Worm (Caenorhabditis elegans) whole organism, late embryonic: ENCODE measurements around the gene B0238.9.

Source experiments
- C08G9.2 ChIP-seq: sonication (generic microtip); optimal IDR thresholded peaks from 2 replicates; lab custom pipeline; 2016; ENCODE audit warnings: mild to moderate bottlenecking, missing genetic modification characterization, moderate library complexity, missing compliant biosample characterization
- C38D4.7 ChIP-seq: fragments of 200-800 bp; sonication (Bioruptor generic); optimal IDR thresholded peaks from 2 replicates; lab custom pipeline; 2018; ENCODE audit warnings: mild to moderate bottlenecking, missing genetic modification characterization, moderate library complexity, missing compliant biosample characterization
- T23F11.4 ChIP-seq: fragments of 200-800 bp; sonication (Bioruptor generic); optimal IDR thresholded peaks from 2 replicates; lab custom pipeline; 2018; ENCODE audit warnings: mild to moderate bottlenecking, missing genetic modification characterization, missing compliant biosample characterization
- Y22D7AL.16 ChIP-seq: sonication (generic microtip); optimal IDR thresholded peaks from 2 replicates; lab custom pipeline; 2016; ENCODE audit warnings: missing genetic modification characterization, missing compliant biosample characterization
- ama-1 ChIP-seq: fragments of 150-350 bp; optimal IDR thresholded peaks from 2 replicates; lab custom pipeline; 2014
- ceh-14 ChIP-seq: sonication (generic microtip); optimal IDR thresholded peaks from 2 replicates; lab custom pipeline; 2016; ENCODE audit warnings: missing genotype, missing genetic modification characterization, missing compliant biosample characterization
- ceh-19 ChIP-seq: fragments of 200-800 bp; sonication (Bioruptor generic); optimal IDR thresholded peaks from 2 replicates; lab custom pipeline; 2018; ENCODE audit warnings: mild to moderate bottlenecking, missing genetic modification characterization, missing compliant biosample characterization
- ceh-24 ChIP-seq: sonication (generic microtip); optimal IDR thresholded peaks from 2 replicates; lab custom pipeline; 2016; ENCODE audit warnings: mild to moderate bottlenecking, missing genetic modification characterization, missing compliant biosample characterization
- ceh-34 ChIP-seq: sonication (generic microtip); optimal IDR thresholded peaks from 2 replicates; lab custom pipeline; 2016; ENCODE audit warnings: mild to moderate bottlenecking, missing genetic modification characterization, missing compliant biosample characterization
- ceh-45 ChIP-seq: fragments of 200-800 bp; sonication (Bioruptor generic); IDR thresholded peaks from 2 replicates; pipeline ENCODE4 v1.3.6; 2022; ENCODE audit warnings: missing genetic modification reagents, missing genetic modification characterization, missing compliant biosample characterization
- ceh-48 ChIP-seq: sonication (generic microtip); optimal IDR thresholded peaks from 2 replicates; lab custom pipeline; 2016; ENCODE audit warnings: missing genetic modification characterization, inconsistent platforms, missing compliant biosample characterization
- che-1 ChIP-seq: sonication (generic microtip); optimal IDR thresholded peaks from 2 replicates; lab custom pipeline; 2016; ENCODE audit warnings: mild to moderate bottlenecking, missing genetic modification characterization, missing compliant biosample characterization
- dmd-4 ChIP-seq: sonication (generic microtip); optimal IDR thresholded peaks from 2 replicates; lab custom pipeline; 2016; ENCODE audit warnings: borderline replicate concordance, missing genetic modification characterization, missing compliant biosample characterization
- elt-4 ChIP-seq: sonication (generic microtip); optimal IDR thresholded peaks from 2 replicates; lab custom pipeline; 2016; ENCODE audit warnings: missing genetic modification characterization, missing compliant biosample characterization
- ets-4 ChIP-seq: sonication (generic microtip); optimal IDR thresholded peaks from 2 replicates; lab custom pipeline; 2016; ENCODE audit warnings: missing genetic modification characterization, missing compliant biosample characterization
- fax-1 ChIP-seq: sonication (generic microtip); optimal IDR thresholded peaks from 2 replicates; lab custom pipeline; 2016; ENCODE audit warnings: missing genotype, missing genetic modification characterization, missing compliant biosample characterization
- fkh-6 ChIP-seq: sonication (generic microtip); optimal IDR thresholded peaks from 2 replicates; lab custom pipeline; 2016; ENCODE audit warnings: missing genetic modification characterization, missing compliant biosample characterization
- gmeb-2 ChIP-seq: sonication (generic microtip); optimal IDR thresholded peaks from 2 replicates; lab custom pipeline; 2016; ENCODE audit warnings: missing genetic modification characterization, inconsistent platforms, missing compliant biosample characterization
- hlh-15 ChIP-seq: sonication (generic microtip); optimal IDR thresholded peaks from 2 replicates; lab custom pipeline; 2016; ENCODE audit warnings: missing genetic modification characterization, missing compliant biosample characterization
- hlh-6 ChIP-seq: sonication (generic microtip); optimal IDR thresholded peaks from 2 replicates; lab custom pipeline; 2016; ENCODE audit warnings: missing genotype, missing genetic modification characterization, missing compliant biosample characterization
- hlh-8 ChIP-seq: sonication (generic microtip); optimal IDR thresholded peaks from 2 replicates; lab custom pipeline; 2016; ENCODE audit warnings: missing genotype, missing genetic modification characterization, missing compliant biosample characterization
- mec-3 ChIP-seq: sonication (generic microtip); optimal IDR thresholded peaks from 2 replicates; lab custom pipeline; 2016; ENCODE audit warnings: borderline replicate concordance, missing genetic modification characterization, missing compliant biosample characterization
- nfya-1 ChIP-seq: sonication (generic microtip); optimal IDR thresholded peaks from 2 replicates; lab custom pipeline; 2017; ENCODE audit warnings: missing genetic modification characterization, mild to moderate bottlenecking, missing compliant biosample characterization, antibody characterized with exemption, moderate library complexity
- npax-4 ChIP-seq: sonication (generic microtip); optimal IDR thresholded peaks from 2 replicates; lab custom pipeline; 2016; ENCODE audit warnings: missing genetic modification characterization, missing compliant biosample characterization
- odd-2 ChIP-seq: sonication (generic microtip); optimal IDR thresholded peaks from 2 replicates; lab custom pipeline; 2017; ENCODE audit warnings: antibody characterized with exemption, mild to moderate bottlenecking, missing genetic modification characterization, missing compliant biosample characterization
- pag-3 ChIP-seq: sonication (generic microtip); optimal IDR thresholded peaks from 2 replicates; lab custom pipeline; 2016; ENCODE audit warnings: missing compliant biosample characterization, missing genetic modification characterization, borderline replicate concordance
- pat-9 ChIP-seq: fragments of 200-800 bp; sonication (Bioruptor generic); optimal IDR thresholded peaks from 2 replicates; lab custom pipeline; 2018; ENCODE audit warnings: mild to moderate bottlenecking, missing genetic modification characterization, moderate library complexity, missing compliant biosample characterization
- pax-1 ChIP-seq: fragments of 150-350 bp; optimal IDR thresholded peaks from 2 replicates; lab custom pipeline; 2014; ENCODE audit warnings: missing biosample characterization, missing genetic modification characterization
- pha-2 ChIP-seq: sonication (generic microtip); optimal IDR thresholded peaks from 2 replicates; lab custom pipeline; 2017; ENCODE audit warnings: mild to moderate bottlenecking, missing genetic modification characterization, missing compliant biosample characterization
- sdc-2 ChIP-seq: sonication (generic microtip); optimal IDR thresholded peaks from 2 replicates; lab custom pipeline; 2016; ENCODE audit warnings: missing genotype, missing genetic modification characterization, missing compliant biosample characterization
- sox-4 ChIP-seq: sonication (generic microtip); optimal IDR thresholded peaks from 2 replicates; lab custom pipeline; 2017; ENCODE audit warnings: mild to moderate bottlenecking, missing genetic modification characterization, inconsistent platforms, missing compliant biosample characterization
- syd-9 ChIP-seq: sonication (generic microtip); optimal IDR thresholded peaks from 2 replicates; lab custom pipeline; 2016; ENCODE audit warnings: mild to moderate bottlenecking, missing genetic modification characterization, moderate library complexity, missing compliant biosample characterization
- tbx-2 ChIP-seq: sonication (generic microtip); optimal IDR thresholded peaks from 2 replicates; lab custom pipeline; 2016; ENCODE audit warnings: missing genetic modification characterization, missing compliant biosample characterization
- tbx-7 ChIP-seq: sonication (generic microtip); optimal IDR thresholded peaks from 2 replicates; lab custom pipeline; 2016; ENCODE audit warnings: missing genotype, missing genetic modification characterization, missing compliant biosample characterization
- ttx-3 ChIP-seq: sonication (generic microtip); optimal IDR thresholded peaks from 2 replicates; lab custom pipeline; 2016; ENCODE audit warnings: missing genetic modification reagents, missing genetic modification characterization, missing compliant biosample characterization
- unc-3 ChIP-seq, 2 experiments: fragments of 200-800 bp in 1 of 2; sonication (Bioruptor generic) in 1 of 2; sonication (generic microtip) in 1 of 2; conservative IDR thresholded peaks in 1 of 2; optimal IDR thresholded peaks in 1 of 2; 2 replicates each; pipeline versions ENCODE4 v1.3.6 to Lab custom; 2016 to 2022; ENCODE audit warnings: missing compliant biosample characterization in 2 of 2, missing genetic modification characterization in 2 of 2, missing genetic modification reagents in 1 of 2
- unc-42 ChIP-seq: sonication (generic microtip); optimal IDR thresholded peaks from 2 replicates; lab custom pipeline; 2016; ENCODE audit warnings: missing genotype, missing genetic modification characterization, missing compliant biosample characterization
- unc-55 ChIP-seq: sonication (generic microtip); optimal IDR thresholded peaks from 2 replicates; lab custom pipeline; 2017; ENCODE audit warnings: missing biosample characterization, missing genetic modification reagents, missing genetic modification characterization
- unc-86 ChIP-seq: sonication (generic microtip); optimal IDR thresholded peaks from 2 replicates; lab custom pipeline; 2016; ENCODE audit warnings: missing genetic modification characterization, missing compliant biosample characterization
- zip-5 ChIP-seq: sonication (generic microtip); optimal IDR thresholded peaks from 2 replicates; lab custom pipeline; 2016; ENCODE audit warnings: missing genetic modification characterization, missing compliant biosample characterization
- ztf-16 ChIP-seq: sonication (generic microtip); optimal IDR thresholded peaks from 2 replicates; lab custom pipeline; 2017; ENCODE audit warnings: missing genetic modification characterization, missing compliant biosample characterization

B0238.9 gene

DNA sequence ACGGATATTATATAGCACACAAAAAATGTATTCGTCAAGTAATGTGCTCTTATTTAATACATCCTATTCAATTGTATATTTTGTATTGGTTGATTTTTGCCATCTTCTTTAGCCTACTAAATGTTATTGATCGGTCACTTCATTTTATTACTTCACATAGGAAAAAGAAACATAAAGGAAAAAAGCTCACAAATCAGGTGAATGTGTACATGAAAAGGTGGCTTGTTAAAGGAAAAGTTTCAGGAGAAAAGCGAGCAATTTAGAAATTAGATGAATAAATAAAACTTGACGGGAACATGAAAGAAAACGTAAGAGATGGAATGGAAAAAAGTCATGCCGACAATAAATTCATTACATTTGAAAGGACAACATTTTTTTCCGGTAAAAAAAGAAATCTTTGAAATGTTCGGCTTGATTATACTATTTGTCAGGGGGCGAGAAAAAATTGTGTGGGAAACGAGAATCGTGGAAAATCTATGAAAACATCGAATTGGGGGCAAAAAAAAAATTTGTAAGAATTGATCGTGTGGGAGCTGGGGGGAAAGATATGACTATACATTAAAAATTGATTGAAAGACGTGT, 2.4 kb downstream of the B0238.9 start:
- TF ChIP-seq odd-2 (tag; lab: Kevin White, UChicago) (no peak), nfya-1 (peak; percentile 9)

DNA sequence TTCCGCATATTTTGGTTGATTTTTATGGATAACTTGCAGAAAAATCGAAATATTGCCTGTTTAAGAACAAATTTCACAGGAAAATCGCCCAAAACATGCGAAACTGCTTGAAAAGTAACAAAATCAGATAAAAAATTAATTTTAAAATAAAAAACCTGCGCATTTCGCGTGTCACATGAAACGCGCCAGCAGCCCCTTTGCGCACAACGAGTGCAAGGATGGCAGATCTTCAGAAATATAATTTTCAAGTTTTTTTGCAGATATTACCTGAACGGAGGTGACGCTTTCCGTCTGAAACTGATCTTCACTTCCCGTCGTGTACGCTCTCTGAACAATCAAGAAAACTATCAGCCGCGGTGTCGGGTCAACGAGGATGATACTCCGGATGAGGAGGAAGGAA, 2.9 kb downstream of the B0238.9 start:
- TF ChIP-seq ceh-34 (peak; percentile 1), tbx-2 (tag; lab: Kevin White, UChicago) (peak; percentile 18), pat-9 (no peak), unc-42 (tag; lab: Kevin White, UChicago) (peak; percentile 48), ceh-48 (tag; lab: Kevin White, UChicago) (no peak), dmd-4 (tag; lab: Kevin White, UChicago) (no peak), pha-2 (tag; lab: Kevin White, UChicago) (peak; percentile 20), pax-1 (tag; lab: Kevin White, UChicago) (no peak), hlh-15 (no peak)

DNA sequence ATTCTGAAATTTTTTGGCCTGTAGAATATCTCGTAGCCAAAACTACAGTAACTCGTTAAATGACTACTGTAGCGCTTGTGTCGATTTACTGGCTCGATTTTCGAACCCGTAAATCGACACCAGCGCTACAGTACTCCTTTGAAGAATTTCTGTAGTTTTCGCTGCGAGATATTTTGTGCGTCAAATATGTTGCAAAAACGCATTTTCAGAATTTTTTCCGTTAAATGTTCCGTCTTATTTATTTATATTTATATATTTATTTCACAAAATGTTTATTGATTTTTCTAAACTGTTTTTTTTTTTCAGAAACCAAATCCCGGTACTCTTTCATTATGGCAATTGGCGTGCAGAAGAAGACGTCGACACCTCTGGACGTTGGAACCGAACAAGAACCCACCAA, 4.1 kb downstream of the B0238.9 start, which contains the start of gene natc-2:
Gene natc-2, plus strand, starts transcription at position 301 of the 400 bp plus-strand sequence.
- no peak for TF ChIP-seq ceh-45 (GFP tag; lab: Robert Waterston, UW)
- no peak for TF ChIP-seq fax-1 (tag; lab: Kevin White, UChicago)
- no peak for TF ChIP-seq ztf-16 (tag; lab: Kevin White, UChicago)
- no peak for TF ChIP-seq ceh-24 (tag; lab: Kevin White, UChicago)
- TF ChIP-seq sox-4 (tag; lab: Kevin White, UChicago) = no peak
- TF ChIP-seq unc-3 (GFP tag; conservative IDR thresholded peaks at IDR 0.05; lab: Robert Waterston, UW) = no peak
- no peak for TF ChIP-seq unc-3 (tag; optimal IDR thresholded peaks at IDR 0.05; lab: Kevin White, UChicago)
- TF ChIP-seq sdc-2 = no peak
- TF ChIP-seq unc-55 (GFP tag; lab: Kevin White, UChicago) = no peak
- TF ChIP-seq che-1 (tag; lab: Kevin White, UChicago) = no peak
- TF ChIP-seq C38D4.7 (GFP tag; lab: Kevin White, UChicago) = no peak
- no peak for TF ChIP-seq syd-9

DNA sequence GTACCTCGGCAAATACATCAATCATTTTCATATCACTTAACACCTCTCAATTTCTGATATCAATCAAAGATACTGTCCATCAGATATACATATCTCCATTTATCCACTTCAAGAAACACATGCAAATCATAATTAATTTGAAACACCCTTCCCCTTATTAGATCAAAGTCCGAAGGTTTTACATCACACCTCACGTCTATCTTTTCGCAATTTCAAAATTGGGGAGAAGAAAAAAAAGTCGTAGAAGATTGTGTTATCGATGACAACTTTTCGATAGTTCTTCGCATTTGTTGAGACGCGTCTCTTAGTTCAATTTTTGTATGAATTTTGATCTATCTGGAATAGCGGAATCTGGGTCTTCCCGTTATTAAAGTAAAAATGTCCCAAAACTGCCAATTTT, 4.7 kb downstream of the B0238.9 start:
- TF ChIP-seq pag-3 (no peak), Y22D7AL.16 (tag; lab: Kevin White, UChicago) (no peak), unc-86 (tag; lab: Kevin White, UChicago) (no peak), hlh-6 (tag; lab: Kevin White, UChicago) (no peak), npax-4 (tag; lab: Kevin White, UChicago) (no peak), ztf-16 (tag; lab: Kevin White, UChicago) (no peak), ama-1 (lab: Kevin White, UChicago) (no peak), ceh-14 (tag; lab: Kevin White, UChicago) (no peak), C08G9.2 (no peak), ceh-45 (GFP tag; lab: Robert Waterston, UW) (no peak)

DNA sequence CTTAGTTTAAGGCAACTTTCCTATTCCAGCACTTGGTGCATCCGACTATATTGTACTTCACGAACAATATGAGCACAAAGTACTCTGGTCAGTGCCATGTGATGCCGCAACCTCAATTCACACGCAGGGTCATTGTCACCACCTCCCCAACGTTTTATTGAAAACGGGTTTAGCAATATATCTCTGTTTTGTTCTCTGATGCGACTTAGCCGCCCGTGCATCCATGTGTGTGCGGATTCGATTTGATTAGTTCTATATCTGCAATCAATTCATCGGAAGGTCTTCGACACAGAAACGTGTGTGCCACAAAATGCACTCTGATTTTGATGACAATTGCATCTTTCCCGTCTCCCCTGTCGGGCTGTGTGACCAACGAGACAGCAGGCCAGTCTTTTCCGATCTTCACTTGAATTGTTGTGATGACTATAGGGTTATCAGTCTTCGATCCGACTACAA, 5.3 kb downstream of the B0238.9 start:
- peak; percentile 54 for TF ChIP-seq unc-55 (GFP tag; lab: Kevin White, UChicago)
- no peak for TF ChIP-seq ttx-3 (tag; lab: Kevin White, UChicago)

DNA sequence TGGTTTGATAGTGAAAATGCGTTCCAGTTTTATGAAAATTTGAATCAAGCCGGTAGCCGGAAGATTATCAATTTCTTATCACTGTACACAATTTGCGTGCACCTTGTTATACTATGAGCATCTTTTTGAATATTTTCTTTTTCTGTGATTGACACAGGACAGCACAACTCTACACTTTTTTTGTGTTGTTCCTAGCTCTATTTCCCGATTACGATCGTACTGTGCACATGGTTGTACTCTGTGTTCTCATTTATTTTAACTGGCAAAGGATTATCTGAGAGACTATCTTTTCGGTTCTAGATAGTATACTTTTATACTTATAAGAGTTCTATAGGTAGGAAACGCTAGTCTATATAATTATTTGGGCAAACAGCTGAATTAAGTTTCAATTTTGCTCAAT, 5.9 kb downstream of the B0238.9 start:
- no peak for TF ChIP-seq dmd-4 (tag; lab: Kevin White, UChicago)
- no peak for TF ChIP-seq nfya-1
- TF ChIP-seq fkh-6 (tag; lab: Kevin White, UChicago) = no peak
- TF ChIP-seq elt-4 (tag; lab: Kevin White, UChicago) = no peak
- TF ChIP-seq tbx-7 (tag; lab: Kevin White, UChicago) = no peak
- TF ChIP-seq pag-3 = no peak
- TF ChIP-seq pha-2 (tag; lab: Kevin White, UChicago) = no peak
- no peak for TF ChIP-seq hlh-8 (tag; lab: Kevin White, UChicago)
- no peak for TF ChIP-seq ceh-19 (GFP tag; lab: Kevin White, UChicago)
- TF ChIP-seq sdc-2 = no peak
- no peak for TF ChIP-seq npax-4 (tag; lab: Kevin White, UChicago)
- no peak for TF ChIP-seq T23F11.4 (GFP tag; lab: Kevin White, UChicago)
- TF ChIP-seq pat-9 = no peak
- TF ChIP-seq mec-3 (tag; lab: Kevin White, UChicago) = no peak
- TF ChIP-seq unc-55 (GFP tag; lab: Kevin White, UChicago) = no peak
- no peak for TF ChIP-seq gmeb-2 (tag; lab: Kevin White, UChicago)
- no peak for TF ChIP-seq zip-5 (tag; lab: Kevin White, UChicago)
- TF ChIP-seq ztf-16 (tag; lab: Kevin White, UChicago) = no peak
- TF ChIP-seq hlh-6 (tag; lab: Kevin White, UChicago) = no peak
- TF ChIP-seq ets-4 (tag; lab: Kevin White, UChicago) = no peak
